Worm (Caenorhabditis elegans) whole organism, late embryonic: ENCODE measurements around the gene R186.8.

Experiments
- C08G9.2 ChIP-seq: sonication (generic microtip); optimal IDR thresholded peaks from 2 replicates; lab custom pipeline; 2016; ENCODE audit warnings: mild to moderate bottlenecking, missing genetic modification characterization, moderate library complexity, missing compliant biosample characterization
- F13H6.1 ChIP-seq: sonication (generic microtip); optimal IDR thresholded peaks from 2 replicates; lab custom pipeline; 2016; ENCODE audit warnings: missing genetic modification characterization, missing compliant biosample characterization
- K09A11.1 ChIP-seq: sonication (generic microtip); optimal IDR thresholded peaks from 2 replicates; lab custom pipeline; 2017; ENCODE audit warnings: antibody characterized with exemption, mild to moderate bottlenecking, missing genetic modification characterization, missing compliant biosample characterization; ENCODE audit not compliant: insufficient read depth
- T23F11.4 ChIP-seq: fragments of 200-800 bp; sonication (Bioruptor generic); optimal IDR thresholded peaks from 2 replicates; lab custom pipeline; 2018; ENCODE audit warnings: mild to moderate bottlenecking, missing genetic modification characterization, missing compliant biosample characterization
- Y22D7AL.16 ChIP-seq: sonication (generic microtip); optimal IDR thresholded peaks from 2 replicates; lab custom pipeline; 2016; ENCODE audit warnings: missing genetic modification characterization, missing compliant biosample characterization
- ceh-19 ChIP-seq: fragments of 200-800 bp; sonication (Bioruptor generic); optimal IDR thresholded peaks from 2 replicates; lab custom pipeline; 2018; ENCODE audit warnings: mild to moderate bottlenecking, missing genetic modification characterization, missing compliant biosample characterization
- ceh-2 ChIP-seq: sonication (generic microtip); optimal IDR thresholded peaks from 2 replicates; lab custom pipeline; 2016; ENCODE audit warnings: missing genotype, missing genetic modification characterization, missing compliant biosample characterization
- ceh-24 ChIP-seq: sonication (generic microtip); optimal IDR thresholded peaks from 2 replicates; lab custom pipeline; 2016; ENCODE audit warnings: mild to moderate bottlenecking, missing genetic modification characterization, missing compliant biosample characterization
- ceh-30 ChIP-seq: fragments of 150-350 bp; optimal IDR thresholded peaks from 2 replicates; lab custom pipeline; 2014; ENCODE audit warnings: missing biosample characterization, missing genetic modification characterization
- ceh-31 ChIP-seq: sonication (generic microtip); optimal IDR thresholded peaks from 2 replicates; lab custom pipeline; 2016; ENCODE audit warnings: missing genetic modification characterization, missing compliant biosample characterization
- ceh-45 ChIP-seq: fragments of 200-800 bp; sonication (Bioruptor generic); IDR thresholded peaks from 2 replicates; pipeline ENCODE4 v1.3.6; 2022; ENCODE audit warnings: missing genetic modification reagents, missing genetic modification characterization, missing compliant biosample characterization
- ceh-48 ChIP-seq: sonication (generic microtip); optimal IDR thresholded peaks from 2 replicates; lab custom pipeline; 2016; ENCODE audit warnings: missing genetic modification characterization, inconsistent platforms, missing compliant biosample characterization
- ceh-9 ChIP-seq: sonication (generic microtip); optimal IDR thresholded peaks from 2 replicates; lab custom pipeline; 2016; ENCODE audit warnings: mild to moderate bottlenecking, missing genetic modification characterization, inconsistent platforms, missing compliant biosample characterization
- dmd-4 ChIP-seq: sonication (generic microtip); optimal IDR thresholded peaks from 2 replicates; lab custom pipeline; 2016; ENCODE audit warnings: borderline replicate concordance, missing genetic modification characterization, missing compliant biosample characterization
- ets-4 ChIP-seq: sonication (generic microtip); optimal IDR thresholded peaks from 2 replicates; lab custom pipeline; 2016; ENCODE audit warnings: missing genetic modification characterization, missing compliant biosample characterization
- eyg-1 ChIP-seq: sonication (generic microtip); optimal IDR thresholded peaks from 2 replicates; lab custom pipeline; 2016; ENCODE audit warnings: missing genotype, missing genetic modification characterization, missing compliant biosample characterization
- fax-1 ChIP-seq: sonication (generic microtip); optimal IDR thresholded peaks from 2 replicates; lab custom pipeline; 2016; ENCODE audit warnings: missing genotype, missing genetic modification characterization, missing compliant biosample characterization
- fkh-10 ChIP-seq: fragments of 150-350 bp; optimal IDR thresholded peaks from 2 replicates; lab custom pipeline; 2014; ENCODE audit warnings: missing biosample characterization, missing genetic modification reagents, missing genetic modification characterization
- gmeb-2 ChIP-seq: sonication (generic microtip); optimal IDR thresholded peaks from 2 replicates; lab custom pipeline; 2016; ENCODE audit warnings: missing genetic modification characterization, inconsistent platforms, missing compliant biosample characterization
- madf-2 ChIP-seq: sonication (generic microtip); optimal IDR thresholded peaks from 2 replicates; lab custom pipeline; 2017; ENCODE audit warnings: missing genetic modification characterization, missing compliant biosample characterization
- nfya-1 ChIP-seq: sonication (generic microtip); optimal IDR thresholded peaks from 2 replicates; lab custom pipeline; 2017; ENCODE audit warnings: missing genetic modification characterization, mild to moderate bottlenecking, missing compliant biosample characterization, antibody characterized with exemption, moderate library complexity
- odd-2 ChIP-seq: sonication (generic microtip); optimal IDR thresholded peaks from 2 replicates; lab custom pipeline; 2017; ENCODE audit warnings: antibody characterized with exemption, mild to moderate bottlenecking, missing genetic modification characterization, missing compliant biosample characterization
- pag-3 ChIP-seq: sonication (generic microtip); optimal IDR thresholded peaks from 2 replicates; lab custom pipeline; 2016; ENCODE audit warnings: missing compliant biosample characterization, missing genetic modification characterization, borderline replicate concordance
- pat-9 ChIP-seq: fragments of 200-800 bp; sonication (Bioruptor generic); optimal IDR thresholded peaks from 2 replicates; lab custom pipeline; 2018; ENCODE audit warnings: mild to moderate bottlenecking, missing genetic modification characterization, moderate library complexity, missing compliant biosample characterization
- pax-1 ChIP-seq: fragments of 150-350 bp; optimal IDR thresholded peaks from 2 replicates; lab custom pipeline; 2014; ENCODE audit warnings: missing biosample characterization, missing genetic modification characterization
- pha-4 ChIP-seq: fragments of 150-350 bp; optimal IDR thresholded peaks from 2 replicates; lab custom pipeline; 2018; ENCODE audit warnings: missing biosample characterization, missing genetic modification reagents, missing genetic modification characterization
- pros-1 ChIP-seq: fragments of 150-350 bp; optimal IDR thresholded peaks from 2 replicates; lab custom pipeline; 2014; ENCODE audit warnings: missing biosample characterization, missing genetic modification reagents, missing genetic modification characterization
- sox-2 ChIP-seq: fragments of 200-800 bp; sonication (Bioruptor generic); IDR thresholded peaks from 2 replicates; pipeline ENCODE4 v1.3.6; 2022; ENCODE audit warnings: missing genetic modification reagents, missing genetic modification characterization, missing compliant biosample characterization
- syd-9 ChIP-seq: sonication (generic microtip); optimal IDR thresholded peaks from 2 replicates; lab custom pipeline; 2016; ENCODE audit warnings: mild to moderate bottlenecking, missing genetic modification characterization, moderate library complexity, missing compliant biosample characterization
- tbx-2 ChIP-seq: sonication (generic microtip); optimal IDR thresholded peaks from 2 replicates; lab custom pipeline; 2016; ENCODE audit warnings: missing genetic modification characterization, missing compliant biosample characterization
- unc-3 ChIP-seq, 2 experiments: fragments of 200-800 bp in 1 of 2; sonication (Bioruptor generic) in 1 of 2; sonication (generic microtip) in 1 of 2; conservative IDR thresholded peaks in 1 of 2; optimal IDR thresholded peaks in 1 of 2; 2 replicates each; pipeline versions ENCODE4 v1.3.6 to Lab custom; 2016 to 2022; ENCODE audit warnings: missing compliant biosample characterization in 2 of 2, missing genetic modification characterization in 2 of 2, missing genetic modification reagents in 1 of 2
- unc-42 ChIP-seq: sonication (generic microtip); optimal IDR thresholded peaks from 2 replicates; lab custom pipeline; 2016; ENCODE audit warnings: missing genotype, missing genetic modification characterization, missing compliant biosample characterization
- unc-55 ChIP-seq: sonication (generic microtip); optimal IDR thresholded peaks from 2 replicates; lab custom pipeline; 2017; ENCODE audit warnings: missing biosample characterization, missing genetic modification reagents, missing genetic modification characterization
- ztf-16 ChIP-seq: sonication (generic microtip); optimal IDR thresholded peaks from 2 replicates; lab custom pipeline; 2017; ENCODE audit warnings: missing genetic modification characterization, missing compliant biosample characterization

Gene R186.8

DNA sequence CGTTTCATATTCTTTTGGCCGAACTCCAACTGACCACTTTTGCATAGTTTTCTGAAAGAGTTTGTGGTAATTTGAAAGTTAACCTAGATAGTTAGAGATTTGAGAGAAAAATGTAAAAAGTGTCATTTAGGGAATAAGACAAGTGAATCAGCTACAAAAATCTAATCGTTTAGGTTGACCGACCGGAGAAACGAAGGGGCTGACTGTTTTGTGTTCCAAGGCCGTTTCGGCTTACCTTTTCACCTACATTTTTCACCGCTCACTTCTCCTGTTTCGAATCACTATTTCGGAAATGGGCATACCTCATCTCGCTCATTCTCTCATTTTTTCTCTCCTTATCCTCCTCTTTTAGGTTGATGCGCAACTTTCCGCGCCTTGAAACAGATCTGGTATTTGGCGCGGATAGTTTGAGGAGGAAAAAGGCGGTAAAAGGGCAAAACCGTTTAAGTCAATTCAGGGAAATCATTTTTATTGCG lies 6.7 kb downstream of the R186.8 start, which contains the start of gene mpst-7:
Gene mpst-7, minus strand, starts transcription at position 51 of the 476 bp plus-strand sequence.
- TF ChIP-seq ceh-48: no peak

DNA sequence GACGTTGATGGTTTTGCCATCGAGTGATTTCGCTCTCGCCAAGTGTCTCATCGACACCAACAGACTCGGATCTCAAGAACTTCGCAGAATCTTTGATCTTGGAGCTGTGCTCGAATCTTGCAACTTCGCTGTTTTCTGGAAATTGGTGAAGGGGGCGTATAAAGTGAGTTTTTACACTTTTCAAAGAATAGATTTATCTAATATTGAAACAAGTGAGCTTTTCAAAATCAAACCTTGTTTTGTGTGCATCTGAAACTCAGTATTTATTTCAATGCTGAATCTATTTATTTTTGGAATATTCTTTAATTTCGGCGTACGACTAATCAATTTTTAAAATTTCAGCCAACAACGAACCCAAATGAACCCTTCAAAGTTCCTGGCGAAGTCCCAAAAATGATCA lies 13.5 kb downstream of the R186.8 start:
- TF ChIP-seq T23F11.4 (GFP tag; lab: Kevin White, UChicago): no peak
- TF ChIP-seq pha-4 (tag; lab: Kevin White, UChicago): no peak
- TF ChIP-seq ceh-45: no peak
- no peak for TF ChIP-seq ceh-30
- TF ChIP-seq odd-2 (tag; lab: Kevin White, UChicago): no peak
- TF ChIP-seq ceh-19 (GFP tag; lab: Kevin White, UChicago): no peak
- no peak for TF ChIP-seq K09A11.1
- TF ChIP-seq pat-9: no peak
- TF ChIP-seq ceh-24 (tag; lab: Kevin White, UChicago): no peak
- no peak for TF ChIP-seq nfya-1 (tag; lab: Kevin White, UChicago)
- no peak for TF ChIP-seq pax-1 (tag; lab: Kevin White, UChicago)
- no peak for TF ChIP-seq tbx-2 (tag; lab: Kevin White, UChicago)
- TF ChIP-seq ceh-48: no peak
- TF ChIP-seq syd-9 (tag; lab: Kevin White, UChicago): no peak
- no peak for TF ChIP-seq pag-3 (tag; lab: Kevin White, UChicago)
- TF ChIP-seq ceh-9 (tag; lab: Kevin White, UChicago): no peak
- TF ChIP-seq gmeb-2 (tag; lab: Kevin White, UChicago): no peak
- no peak for TF ChIP-seq ztf-16
- TF ChIP-seq pros-1: no peak

DNA sequence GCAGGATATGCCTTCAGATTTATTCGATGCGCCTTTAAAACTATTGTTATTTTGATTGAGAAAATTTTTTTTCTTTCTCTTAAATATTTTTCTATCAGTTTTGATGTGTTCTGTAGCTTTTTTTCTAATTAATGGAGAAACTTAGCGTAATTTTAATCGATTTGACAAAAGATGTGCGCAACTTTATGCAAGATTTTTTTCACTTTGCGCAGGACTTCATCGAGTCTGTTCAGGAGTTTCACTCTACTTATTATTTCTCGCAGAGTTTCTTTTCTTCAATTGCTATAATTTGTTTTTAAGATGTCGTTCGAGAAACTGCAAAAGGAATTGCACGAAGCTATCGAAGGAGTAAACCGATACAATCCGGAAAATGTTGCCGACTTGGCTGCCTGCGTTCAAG lies 14.1 kb downstream of the R186.8 start, which contains the start of gene eif-3.K:
Gene eif-3.K, plus strand, starts transcription at position 301 of the 400 bp plus-strand sequence.
- TF ChIP-seq fkh-10 (GFP tag; lab: Kevin White, UChicago): no peak
- no peak for TF ChIP-seq madf-2 (tag; lab: Kevin White, UChicago)
- no peak for TF ChIP-seq ceh-2

DNA sequence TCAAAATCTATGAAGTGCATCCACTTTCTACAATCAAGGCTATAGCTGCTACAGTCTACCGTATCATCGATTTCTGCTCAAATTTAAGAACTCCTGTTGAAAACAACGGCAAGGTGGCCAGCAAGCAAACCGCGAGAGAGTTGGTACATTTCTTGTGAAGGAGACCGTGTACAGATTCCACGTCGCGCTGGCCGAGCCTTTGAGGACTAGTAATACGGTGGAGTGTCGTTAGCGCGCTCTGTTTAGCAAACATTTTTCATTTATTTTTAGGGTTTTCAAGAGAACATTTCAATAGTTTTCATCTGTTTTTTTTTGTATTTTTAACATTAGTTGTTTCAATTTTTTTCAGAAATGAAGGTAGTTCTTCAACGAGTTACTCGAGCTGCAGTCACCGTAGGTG lies 15.5 kb downstream of the R186.8 start, which contains the start of gene pqn-68:
Gene pqn-68, plus strand, starts transcription at position 350 of the 400 bp plus-strand sequence.
- peak; percentile 10 for TF ChIP-seq ceh-2
- TF ChIP-seq ets-4 (tag; lab: Kevin White, UChicago): peak; percentile 1
- peak; percentile 4 for TF ChIP-seq ceh-31 (tag; lab: Kevin White, UChicago)
- TF ChIP-seq pat-9: no peak
- TF ChIP-seq F13H6.1 (tag; lab: Kevin White, UChicago): no peak
- no peak for TF ChIP-seq fkh-10 (GFP tag; lab: Kevin White, UChicago)
- TF ChIP-seq unc-3 (GFP tag; conservative IDR thresholded peaks at IDR 0.05; lab: Robert Waterston, UW): no peak
- TF ChIP-seq unc-3 (tag; optimal IDR thresholded peaks at IDR 0.05; lab: Kevin White, UChicago): no peak
- no peak for TF ChIP-seq pax-1 (tag; lab: Kevin White, UChicago)
- TF ChIP-seq sox-2 (GFP tag; lab: Robert Waterston, UW): no peak
- no peak for TF ChIP-seq C08G9.2 (tag; lab: Kevin White, UChicago)
- TF ChIP-seq eyg-1 (tag; lab: Kevin White, UChicago): no peak
- no peak for TF ChIP-seq dmd-4 (tag; lab: Kevin White, UChicago)
- no peak for TF ChIP-seq fax-1 (tag; lab: Kevin White, UChicago)

DNA sequence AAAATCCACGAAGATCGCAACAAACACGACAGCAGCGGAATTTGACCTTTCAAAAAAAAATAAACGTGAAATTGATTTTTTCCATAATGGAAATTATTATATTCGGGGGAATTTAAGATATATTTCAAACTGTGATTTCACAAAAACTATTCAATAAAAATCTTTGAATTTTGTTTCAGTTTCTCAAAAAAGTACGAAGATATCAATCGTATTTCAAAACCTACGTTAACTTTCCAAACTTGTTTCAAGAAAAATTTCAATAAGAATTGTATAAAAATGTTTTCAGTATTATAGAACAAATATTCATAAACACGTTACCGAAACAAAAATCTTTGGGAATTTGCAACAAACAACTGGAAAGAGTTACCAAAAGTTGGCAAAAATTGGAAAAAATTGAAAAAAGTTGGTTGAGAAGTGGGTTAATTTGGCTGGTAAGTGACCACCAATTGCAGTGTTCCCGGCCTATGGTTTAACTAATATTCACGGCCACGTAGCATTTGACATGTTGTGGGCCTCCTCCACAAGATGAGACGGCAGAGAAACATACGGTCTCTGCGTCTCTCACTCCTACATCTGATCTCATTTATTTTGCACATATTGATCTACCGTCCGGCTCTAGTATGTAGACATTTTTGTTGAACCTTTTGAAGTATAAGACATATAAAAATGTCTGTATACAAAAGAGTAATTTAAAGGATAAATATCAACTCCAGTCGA lies 16.8 kb downstream of the R186.8 start, which contains the start of the genes T16G1.9 and T16G1.18:
Gene T16G1.9, minus strand, starts transcription at position 51 of the 717 bp plus-strand sequence.
Gene T16G1.18, plus strand, starts transcription at position 493 of the 717 bp plus-strand sequence.
- TF ChIP-seq ceh-31 (tag; lab: Kevin White, UChicago) (peak; percentile 23), unc-55 (GFP tag; lab: Kevin White, UChicago) (peak; percentile 24), unc-42 (tag; lab: Kevin White, UChicago) (peak; percentile 50), nfya-1 (tag; lab: Kevin White, UChicago) (peak; percentile 54), tbx-2 (tag; lab: Kevin White, UChicago) (peak; percentile 41), Y22D7AL.16 (tag; lab: Kevin White, UChicago) (no peak), ceh-48 (peak; percentile 47), pha-4 (tag; lab: Kevin White, UChicago) (no peak)
